Fruit fly (Drosophila melanogaster) whole organism, embryonic: ENCODE results near the gene Ocrl.
A peak's percentile ranks its signal among the peaks of the same experiment; 100 is the strongest.

Experiments
- Atf6 ChIP-seq: fragments of 200-800 bp; sonication (Bioruptor generic); IDR thresholded peaks from 2 replicates; pipeline ENCODE4 v1.3.6; 2022; ENCODE audit warnings: missing biosample characterization, missing genetic modification characterization
- Blimp-1 ChIP-seq: fragments of 200-800 bp; sonication (Bioruptor generic); optimal IDR thresholded peaks from 3 replicates; lab custom pipeline; 2018; ENCODE audit warnings: missing biosample characterization, missing genetic modification characterization, mild to moderate bottlenecking, moderate library complexity, missing genetic modification reagents
- BtbVII ChIP-seq: fragments of 200-800 bp; sonication (Bioruptor generic); optimal IDR thresholded peaks from 3 replicates; lab custom pipeline; 2017; ENCODE audit warnings: missing biosample characterization, mild to moderate bottlenecking, missing genetic modification characterization
- CG11696 ChIP-seq: fragments of 200-800 bp; sonication (Bioruptor generic); IDR thresholded peaks from 2 replicates; pipeline ENCODE4 v1.3.6; 2022; ENCODE audit warnings: missing biosample characterization, missing genetic modification characterization
- CG12219 ChIP-seq: fragments of 200-800 bp; sonication (Bioruptor generic); optimal IDR thresholded peaks from 3 replicates; lab custom pipeline; 2018; ENCODE audit warnings: missing biosample characterization, mild to moderate bottlenecking, missing genetic modification characterization
- CG12659 ChIP-seq: fragments of 200-800 bp; sonication (Bioruptor generic); optimal IDR thresholded peaks from 3 replicates; lab custom pipeline; 2017; ENCODE audit warnings: mild to moderate bottlenecking, missing biosample characterization, missing genetic modification reagents, missing genetic modification characterization
- CG12769 ChIP-seq: fragments of 200-800 bp; sonication (Bioruptor generic); optimal IDR thresholded peaks from 2 replicates; lab custom pipeline; 2019; ENCODE audit warnings: missing biosample characterization, mild to moderate bottlenecking, missing genetic modification characterization, moderate library complexity
- CG14014 ChIP-seq: fragments of 200-800 bp; sonication (Bioruptor generic); IDR thresholded peaks from 2 replicates; pipeline ENCODE4 v1.3.6; 2022; ENCODE audit warnings: missing biosample characterization, missing genetic modification characterization
- CG14710 ChIP-seq: fragments of 200-800 bp; sonication (Bioruptor generic); optimal IDR thresholded peaks from 3 replicates; lab custom pipeline; 2019; ENCODE audit warnings: missing biosample characterization, mild to moderate bottlenecking, missing genetic modification characterization, moderate library complexity
- CG1647 ChIP-seq: fragments of 200-800 bp; sonication (Bioruptor generic); optimal IDR thresholded peaks from 3 replicates; lab custom pipeline; 2016; ENCODE audit warnings: missing biosample characterization, missing genetic modification characterization
- CG17328 ChIP-seq: fragments of 200-800 bp; sonication (Bioruptor generic); IDR thresholded peaks from 2 replicates; pipeline ENCODE4 v1.3.6; 2022; ENCODE audit warnings: missing biosample characterization, missing genetic modification characterization
- CG18619 ChIP-seq: fragments of 200-800 bp; sonication (Bioruptor generic); optimal IDR thresholded peaks from 3 replicates; lab custom pipeline; 2017; ENCODE audit warnings: missing biosample characterization, mild to moderate bottlenecking, missing genetic modification characterization
- CG2712 ChIP-seq: fragments of 200-800 bp; optimal IDR thresholded peaks from 3 replicates; lab custom pipeline; 2019; ENCODE audit warnings: missing biosample characterization, mild to moderate bottlenecking, missing genetic modification characterization, moderate library complexity
- CG30431 ChIP-seq: fragments of 200-800 bp; sonication (Bioruptor generic); optimal IDR thresholded peaks from 2 replicates; lab custom pipeline; 2017; ENCODE audit warnings: missing biosample characterization, missing genetic modification characterization
- CG3065 ChIP-seq: fragments of 200-800 bp; sonication (Bioruptor generic); optimal IDR thresholded peaks from 2 replicates; lab custom pipeline; 2016; ENCODE audit warnings: missing biosample characterization, missing genetic modification characterization
- CG3847 ChIP-seq: fragments of 200-800 bp; sonication (Bioruptor generic); IDR thresholded peaks from 2 replicates; pipeline ENCODE4 v1.3.6; 2022; ENCODE audit warnings: missing biosample characterization, missing genetic modification characterization
- CG4707 ChIP-seq: fragments of 200-800 bp; sonication (Bioruptor generic); optimal IDR thresholded peaks from 2 replicates; lab custom pipeline; 2018; ENCODE audit warnings: missing biosample characterization, mild to moderate bottlenecking, missing genetic modification characterization, moderate library complexity
- CG6175 ChIP-seq: fragments of 200-800 bp; sonication (Bioruptor generic); IDR thresholded peaks from 3 replicates; pipeline ENCODE4 v1.3.6; 2022; ENCODE audit warnings: missing biosample characterization, missing genetic modification characterization
- CG7963 ChIP-seq: fragments of 200-800 bp; sonication (Bioruptor generic); IDR thresholded peaks from 3 replicates; pipeline ENCODE4 v1.3.6; 2022; ENCODE audit warnings: missing biosample characterization, missing genetic modification characterization; ENCODE audit not compliant: partially characterized antibody
- CG8281 ChIP-seq: fragments of 200-800 bp; sonication (Bioruptor generic); optimal IDR thresholded peaks from 2 replicates; lab custom pipeline; 2018; ENCODE audit warnings: missing biosample characterization, mild to moderate bottlenecking, missing genetic modification characterization, moderate library complexity
- CG8290 ChIP-seq, 3 experiments: fragments of 200-800 bp; sonication (Bioruptor generic); optimal IDR thresholded peaks; 2 replicates each; lab custom pipeline; 2016 to 2019; ENCODE audit warnings: missing biosample characterization in 3 of 3, missing genetic modification characterization in 3 of 3, mild to moderate bottlenecking in 2 of 3, moderate library complexity in 1 of 3
- CG9609 ChIP-seq: fragments of 200-800 bp; sonication (Bioruptor generic); optimal IDR thresholded peaks from 3 replicates; lab custom pipeline; 2016; ENCODE audit warnings: missing biosample characterization, missing genetic modification characterization
- CG9932 ChIP-seq: fragments of 200-800 bp; sonication (Bioruptor generic); IDR thresholded peaks from 2 replicates; pipeline ENCODE4 v1.3.6; 2022; ENCODE audit warnings: missing biosample characterization, missing genetic modification characterization
- E2f1 ChIP-seq: fragments of 200-800 bp; sonication (Bioruptor generic); IDR thresholded peaks from 2 replicates; pipeline ENCODE4 v1.3.6; 2022; ENCODE audit warnings: missing biosample characterization, missing genetic modification characterization
- Fer3 ChIP-seq: fragments of 200-800 bp; sonication (Bioruptor generic); optimal IDR thresholded peaks from 2 replicates; lab custom pipeline; 2018; ENCODE audit warnings: missing biosample characterization, mild to moderate bottlenecking, missing genetic modification characterization, moderate library complexity
- HLH3B ChIP-seq: fragments of 200-800 bp; sonication (Bioruptor generic); IDR thresholded peaks from 2 replicates; pipeline ENCODE4 v1.3.6; 2022; ENCODE audit warnings: missing biosample characterization, missing genetic modification characterization
- Hand ChIP-seq: fragments of 200-800 bp; sonication (Bioruptor generic); optimal IDR thresholded peaks from 2 replicates; lab custom pipeline; 2017; ENCODE audit warnings: mild to moderate bottlenecking, missing biosample characterization, missing genetic modification reagents, missing genetic modification characterization
- Hr3 ChIP-seq: fragments of 200-800 bp; sonication (Bioruptor generic); optimal IDR thresholded peaks from 3 replicates; lab custom pipeline; 2016; ENCODE audit warnings: missing biosample characterization, missing genetic modification characterization
- Hr39 ChIP-seq: fragments of >200 bp; optimal IDR thresholded peaks from 2 replicates; lab custom pipeline; 2017
- Kr ChIP-seq: fragments of 200-800 bp; sonication (Bioruptor generic); optimal IDR thresholded peaks from 2 replicates; lab custom pipeline; 2017; ENCODE audit warnings: missing biosample characterization, mild to moderate bottlenecking, missing genetic modification characterization
- NC2α ChIP-seq: fragments of 200-800 bp; sonication (Bioruptor generic); optimal IDR thresholded peaks from 2 replicates; lab custom pipeline; 2016; ENCODE audit warnings: missing biosample characterization, missing genetic modification characterization
- Nf-YA ChIP-seq: fragments of 200-800 bp; sonication (Bioruptor generic); IDR thresholded peaks from 2 replicates; pipeline ENCODE4 v1.3.6; 2022; ENCODE audit warnings: missing biosample characterization, missing genetic modification characterization
- Ssrp ChIP-seq: fragments of 200-800 bp; sonication (Bioruptor generic); optimal IDR thresholded peaks from 2 replicates; lab custom pipeline; 2018; ENCODE audit warnings: missing biosample characterization, mild to moderate bottlenecking, missing genetic modification characterization, moderate library complexity
- Trl ChIP-seq, 3 experiments: fragments of >200 bp in 2 of 3; fragments of 200-800 bp in 1 of 3; sonication (Bioruptor generic) in 1 of 3; optimal IDR thresholded peaks; 2 replicates in 1 of 3; 3 replicates in 2 of 3; lab custom pipeline; 2016 to 2017; ENCODE audit warnings: missing biosample characterization in 1 of 3, missing genetic modification characterization in 1 of 3
- ara ChIP-seq: fragments of 200-800 bp; sonication (Bioruptor generic); IDR thresholded peaks from 2 replicates; pipeline ENCODE4 v1.3.6; 2022; ENCODE audit warnings: missing biosample characterization, missing genetic modification characterization
- ase ChIP-seq: fragments of 200-800 bp; sonication (Bioruptor generic); IDR thresholded peaks from 3 replicates; pipeline ENCODE4 v1.3.6; 2022; ENCODE audit warnings: missing biosample characterization, missing genetic modification characterization
- bab2 ChIP-seq: fragments of 200-800 bp; sonication (Bioruptor generic); optimal IDR thresholded peaks from 2 replicates; lab custom pipeline; 2016; ENCODE audit warnings: missing biosample characterization, missing genetic modification characterization
- bcd ChIP-seq: fragments of 200-800 bp; sonication (Bioruptor generic); optimal IDR thresholded peaks from 2 replicates; lab custom pipeline; 2017; ENCODE audit warnings: missing biosample characterization, mild to moderate bottlenecking, missing genetic modification characterization
- bigmax ChIP-seq: fragments of 200-800 bp; sonication (Bioruptor generic); optimal IDR thresholded peaks from 2 replicates; lab custom pipeline; 2018; ENCODE audit warnings: missing biosample characterization, mild to moderate bottlenecking, missing genetic modification characterization
- br ChIP-seq: fragments of >200 bp; optimal IDR thresholded peaks from 2 replicates; lab custom pipeline; 2017
- dmrt99B ChIP-seq: fragments of 200-800 bp; sonication (Bioruptor generic); optimal IDR thresholded peaks from 2 replicates; lab custom pipeline; 2018; ENCODE audit warnings: missing biosample characterization, mild to moderate bottlenecking, missing genetic modification characterization, moderate library complexity
- en ChIP-seq: fragments of 200-800 bp; sonication (Bioruptor generic); optimal IDR thresholded peaks from 2 replicates; lab custom pipeline; 2016; ENCODE audit warnings: missing biosample characterization, missing genetic modification characterization
- ewg ChIP-seq: fragments of 200-800 bp; sonication (Bioruptor generic); optimal IDR thresholded peaks from 3 replicates; lab custom pipeline; 2017; ENCODE audit warnings: mild to moderate bottlenecking, missing biosample characterization, missing genetic modification reagents, missing genetic modification characterization
- fd96Cb ChIP-seq: fragments of 200-800 bp; sonication (Bioruptor generic); optimal IDR thresholded peaks from 2 replicates; lab custom pipeline; 2018; ENCODE audit warnings: missing biosample characterization, mild to moderate bottlenecking, missing genetic modification characterization, moderate library complexity
- hkb ChIP-seq, 2 experiments: fragments of 200-800 bp in 1 of 2; fragments of >200 bp in 1 of 2; sonication (Bioruptor generic) in 1 of 2; IDR thresholded peaks in 1 of 2; optimal IDR thresholded peaks in 1 of 2; 2 replicates each; pipeline versions ENCODE4 v1.3.6 to Lab custom; 2017 to 2022; ENCODE audit warnings: missing biosample characterization in 1 of 2, missing genetic modification characterization in 1 of 2
- sd ChIP-seq: fragments of 200-800 bp; sonication (Bioruptor generic); optimal IDR thresholded peaks from 3 replicates; lab custom pipeline; 2018; ENCODE audit warnings: missing biosample characterization, mild to moderate bottlenecking, missing genetic modification characterization, moderate library complexity
- sens ChIP-seq: fragments of 200-800 bp; sonication (Bioruptor generic); peaks from one replicate; lab custom pipeline; 2016; ENCODE audit warnings: missing biosample characterization, missing genetic modification characterization
- so ChIP-seq: fragments of 200-800 bp; sonication (Bioruptor generic); IDR thresholded peaks from 3 replicates; pipeline ENCODE4 v1.3.6; 2022; ENCODE audit warnings: missing biosample characterization, missing genetic modification characterization
- sob ChIP-seq: fragments of 200-800 bp; sonication (Bioruptor generic); IDR thresholded peaks from 2 replicates; pipeline ENCODE4 v1.3.6; 2022; ENCODE audit warnings: missing biosample characterization, missing genetic modification characterization
- sug ChIP-seq: fragments of 200-800 bp; optimal IDR thresholded peaks from 2 replicates; lab custom pipeline; 2019; ENCODE audit warnings: missing biosample characterization, mild to moderate bottlenecking, missing genetic modification characterization, moderate library complexity

The Ocrl gene

dm6 chrX:1940020-1940419 is 17.2 kb downstream of the Ocrl start, which contains the start of the genes CG3857 and CG3587 (continued):
- TF ChIP-seq Fer3 (tag; lab: Kevin White, UChicago) (peak; percentile 47), CG6175 (GFP tag; lab: Robert Waterston, UW) (no peak), Kr (GFP tag; lab: Kevin White, UChicago) (no peak), bab2 (GFP tag; lab: Kevin White, UChicago) (peak; percentile 83), sug (tag; lab: Kevin White, UChicago) (peak; percentile 74), ewg (GFP tag; lab: Kevin White, UChicago) (peak; percentile 50), Hr39 (no peak), CG3065 (GFP tag; lab: Kevin White, UChicago) (no peak), CG14710 (peak; percentile 66), CG9932 (GFP tag; lab: Robert Waterston, UW) (peak; percentile 84), CG14014 (GFP tag; lab: Robert Waterston, UW) (peak; percentile 71), CG1647 (GFP tag; lab: Kevin White, UChicago) (peak; percentile 68), CG17328 (peak; percentile 59; the same call in 1 of the 2 replicates), en (peak; percentile 46), Ssrp (tag; lab: Kevin White, UChicago) (peak; percentile 71), fd96Cb (peak; percentile 47), Trl (optimal IDR thresholded peaks at IDR 0.05; lab: Kevin White, UChicago) (no peak), Trl (GFP tag; optimal IDR thresholded peaks at IDR 0.05; lab: Kevin White, UChicago) (peak; percentile 82), CG7963 (GFP tag; lab: Robert Waterston, UW) (no peak), sens (GFP tag; lab: Kevin White, UChicago) (peak; percentile 95), BtbVII (GFP tag; lab: Kevin White, UChicago) (peak; percentile 25), bcd (GFP tag; lab: Kevin White, UChicago) (peak; percentile 69), NC2α (GFP tag; lab: Kevin White, UChicago) (peak; percentile 45), CG12769 (peak; percentile 87), CG18619 (GFP tag; lab: Kevin White, UChicago) (peak; percentile 63), CG12219 (GFP tag; lab: Kevin White, UChicago) (no peak), CG2712 (tag; lab: Kevin White, UChicago) (peak; percentile 77), CG12659 (GFP tag; lab: Kevin White, UChicago) (peak; percentile 78), ase (GFP tag; lab: Robert Waterston, UW) (0 out of 3 replicates have a peak, but pooled peaks have one; percentile 45), Hr3 (GFP tag; lab: Kevin White, UChicago) (peak; percentile 75), sd (tag; lab: Kevin White, UChicago) (peak; percentile 68), so (no peak; the same call in 2 of the 3 replicates), CG8290 (GFP tag; optimal IDR thresholded peaks at IDR 0.05; lab: Kevin White, UChicago) (peak; percentile 79), CG8290 (tag; optimal IDR thresholded peaks at IDR 0.05; lab: Kevin White, UChicago) (peak; percentile 57 to 70), bigmax (GFP tag; lab: Kevin White, UChicago) (peak; percentile 35), CG9609 (peak; percentile 83), ara (GFP tag; lab: Robert Waterston, UW) (no peak), sob (GFP tag; lab: Robert Waterston, UW) (peak; percentile 81), Atf6 (GFP tag; lab: Robert Waterston, UW) (peak; percentile 66; the same call in 1 of the 2 replicates), dmrt99B (tag; lab: Kevin White, UChicago) (peak; percentile 62), br (lab: Kevin White, UChicago) (no peak), CG4707 (peak; percentile 1), CG11696 (no peak), CG8281 (tag; lab: Kevin White, UChicago) (peak; percentile 11), Blimp-1 (GFP tag; lab: Kevin White, UChicago) (peak; percentile 49), hkb (optimal IDR thresholded peaks at IDR 0.05; lab: Kevin White, UChicago) (no peak), hkb (GFP tag; IDR thresholded peaks at IDR 0.05; lab: Robert Waterston, UW) (peak; percentile 40; the same call in 1 of the 2 replicates), CG30431 (peak; percentile 36), HLH3B (GFP tag; lab: Robert Waterston, UW) (peak; percentile 35; the same call in 1 of the 2 replicates), E2f1 (GFP tag; lab: Robert Waterston, UW) (peak; percentile 34; the same call in 1 of the 2 replicates), Nf-YA (GFP tag; lab: Robert Waterston, UW) (no peak), Hand (no peak), CG3847 (GFP tag; lab: Robert Waterston, UW) (peak; percentile 79)
